Worm (Caenorhabditis elegans) whole organism, L4 larva: ENCODE data around the gene acy-4.

ENCODE experiments used
- ces-1 ChIP-seq: fragments of 150-350 bp; sonication (generic microtip); optimal IDR thresholded peaks from 4 replicates; lab custom pipeline; 2014; ENCODE audit warnings: missing biosample characterization, missing genetic modification reagents, missing genetic modification characterization
- daf-16 ChIP-seq, 3 experiments: sonication (generic microtip); optimal IDR thresholded peaks; 2 replicates each; lab custom pipeline; 2016 to 2017; ENCODE audit warnings: missing genetic modification characterization in 3 of 3, missing genetic modification reagents in 3 of 3, mild to moderate bottlenecking in 2 of 3, missing compliant biosample characterization in 2 of 3, missing biosample characterization in 1 of 3, moderate library complexity in 1 of 3
- dmd-6 ChIP-seq: fragments of 200-800 bp; sonication (Bioruptor generic); IDR thresholded peaks from 2 replicates; pipeline ENCODE4 v1.3.6; 2022; ENCODE audit warnings: missing genetic modification reagents, missing genetic modification characterization, missing compliant biosample characterization
- egl-43 ChIP-seq: fragments of 200-800 bp; sonication (Bioruptor generic); IDR thresholded peaks from 2 replicates; pipeline ENCODE4 v1.3.6; 2022; ENCODE audit warnings: missing genetic modification reagents, missing genetic modification characterization, missing compliant biosample characterization
- lin-15B ChIP-seq: fragments of 150-350 bp; sonication (generic microtip); optimal IDR thresholded peaks from 3 replicates; lab custom pipeline; 2014; ENCODE audit warnings: missing biosample characterization, missing genetic modification characterization
- nhr-11 ChIP-seq: fragments of 150-350 bp; optimal IDR thresholded peaks from 2 replicates; lab custom pipeline; 2014; ENCODE audit warnings: missing biosample characterization, missing genetic modification characterization
- nhr-28 ChIP-seq: fragments of 150-350 bp; optimal IDR thresholded peaks from 2 replicates; lab custom pipeline; 2014; ENCODE audit warnings: missing biosample characterization, missing genetic modification characterization
- nhr-76 ChIP-seq: fragments of 150-350 bp; optimal IDR thresholded peaks from 2 replicates; lab custom pipeline; 2014; ENCODE audit warnings: missing biosample characterization, missing genetic modification characterization
- snpc-4 ChIP-seq: fragments of 150-350 bp; optimal IDR thresholded peaks from 2 replicates; lab custom pipeline; 2014; ENCODE audit warnings: missing biosample characterization, missing genetic modification characterization

- TF ChIP-seq nhr-76 (tag; lab: Kevin White, UChicago) (no peak), nhr-28 (tag; lab: Kevin White, UChicago) (peak; percentile 46), snpc-4 (tag; lab: Kevin White, UChicago) (no peak), egl-43 (GFP tag; lab: Robert Waterston, UW) (no peak), nhr-11 (tag; lab: Kevin White, UChicago) (peak; percentile 63), lin-15B (no peak), ces-1 (no peak), daf-16 (GFP tag; optimal IDR thresholded peaks at IDR 0.05; lab: Kevin White, UChicago) (no peak), daf-16 (tag; optimal IDR thresholded peaks at IDR 0.05; lab: Kevin White, UChicago) (peak; percentile 70), dmd-6 (GFP tag; lab: Robert Waterston, UW) (peak; percentile 20; the same call in 1 of the 2 replicates)
Observed at ce11 chrV:5592323-5592722, 38.4 kb downstream of the acy-4 start, which contains the start of gene vps-37.
